Fruit fly (Drosophila melanogaster) whole organism, embryonic: ENCODE data around the gene fusl.

Experiments used
- Awh ChIP-seq: fragments of 200-800 bp; sonication (Bioruptor generic); IDR thresholded peaks from 2 replicates; pipeline ENCODE4, ENCODE4 v1.3.6; 2022; ENCODE audit warnings: missing biosample characterization, missing genetic modification characterization
- CG14667 ChIP-seq: fragments of 200-800 bp; sonication (Bioruptor generic); IDR thresholded peaks from 2 replicates; pipeline ENCODE4 v1.3.6; 2022; ENCODE audit warnings: missing biosample characterization, missing genetic modification characterization
- CG15601 ChIP-seq: fragments of 200-800 bp; sonication (Bioruptor generic); optimal IDR thresholded peaks from 3 replicates; lab custom pipeline; 2019; ENCODE audit warnings: missing biosample characterization, mild to moderate bottlenecking, missing genetic modification characterization, moderate library complexity
- CG1603 ChIP-seq: fragments of 200-800 bp; sonication (Bioruptor generic); optimal IDR thresholded peaks from 2 replicates; lab custom pipeline; 2019; ENCODE audit warnings: missing biosample characterization, mild to moderate bottlenecking, missing genetic modification characterization, moderate library complexity
- CG17385 ChIP-seq: fragments of 200-800 bp; sonication (Bioruptor generic); optimal IDR thresholded peaks from 3 replicates; lab custom pipeline; 2018; ENCODE audit warnings: missing biosample characterization, mild to moderate bottlenecking, missing genetic modification characterization
- CG1792 ChIP-seq: fragments of 200-800 bp; sonication (Bioruptor generic); optimal IDR thresholded peaks from 2 replicates; lab custom pipeline; 2016; ENCODE audit warnings: missing biosample characterization, missing genetic modification characterization
- CG18262 ChIP-seq: fragments of 200-800 bp; optimal IDR thresholded peaks from 3 replicates; lab custom pipeline; 2019; ENCODE audit warnings: missing biosample characterization, mild to moderate bottlenecking, missing genetic modification characterization, moderate library complexity
- CG18476 ChIP-seq: fragments of 200-800 bp; sonication (Bioruptor generic); optimal IDR thresholded peaks from 2 replicates; lab custom pipeline; 2016; ENCODE audit warnings: missing biosample characterization, mild to moderate bottlenecking, missing genetic modification characterization
- CG3847 ChIP-seq: fragments of 200-800 bp; sonication (Bioruptor generic); IDR thresholded peaks from 2 replicates; pipeline ENCODE4 v1.3.6; 2022; ENCODE audit warnings: missing biosample characterization, missing genetic modification characterization
- CG43689 ChIP-seq: fragments of 200-800 bp; sonication (Bioruptor generic); IDR thresholded peaks from 2 replicates; pipeline ENCODE4 v1.3.6; 2022; ENCODE audit warnings: missing biosample characterization, missing genetic modification characterization
- CG4854 ChIP-seq: fragments of 200-800 bp; sonication (Bioruptor generic); optimal IDR thresholded peaks from 2 replicates; lab custom pipeline; 2016; ENCODE audit warnings: missing biosample characterization, missing genetic modification characterization, inconsistent platforms
- CG6175 ChIP-seq: fragments of 200-800 bp; sonication (Bioruptor generic); IDR thresholded peaks from 3 replicates; pipeline ENCODE4 v1.3.6; 2022; ENCODE audit warnings: missing biosample characterization, missing genetic modification characterization
- CG6765 ChIP-seq: fragments of 200-800 bp; sonication (Bioruptor generic); optimal IDR thresholded peaks from 3 replicates; lab custom pipeline; 2017; ENCODE audit warnings: missing biosample characterization, mild to moderate bottlenecking, missing genetic modification characterization
- CG7987 ChIP-seq: fragments of 200-800 bp; sonication (Bioruptor generic); optimal IDR thresholded peaks from 2 replicates; lab custom pipeline; 2018; ENCODE audit warnings: missing biosample characterization, mild to moderate bottlenecking, missing genetic modification characterization, moderate library complexity
- CG9609 ChIP-seq: fragments of 200-800 bp; sonication (Bioruptor generic); optimal IDR thresholded peaks from 3 replicates; lab custom pipeline; 2016; ENCODE audit warnings: missing biosample characterization, missing genetic modification characterization
- CG9932 ChIP-seq: fragments of 200-800 bp; sonication (Bioruptor generic); IDR thresholded peaks from 2 replicates; pipeline ENCODE4 v1.3.6; 2022; ENCODE audit warnings: missing biosample characterization, missing genetic modification characterization
- CHES-1-like ChIP-seq: fragments of 200-800 bp; sonication (Bioruptor generic); optimal IDR thresholded peaks from 2 replicates; lab custom pipeline; 2016; ENCODE audit warnings: missing biosample characterization, missing genetic modification characterization
- CkIIα-i1 ChIP-seq: fragments of 200-800 bp; sonication (Bioruptor generic); IDR thresholded peaks from 2 replicates; pipeline ENCODE4 v1.3.6; 2022; ENCODE audit warnings: missing biosample characterization, missing genetic modification characterization
- E2f2 ChIP-seq: fragments of 200-800 bp; sonication (Bioruptor generic); IDR thresholded peaks from 2 replicates; pipeline ENCODE4 v1.3.6; 2022; ENCODE audit warnings: missing biosample characterization, missing genetic modification characterization
- Eip74EF ChIP-seq, 2 experiments: fragments of 200-800 bp in 1 of 2; fragments of >200 bp in 1 of 2; sonication (Bioruptor generic) in 1 of 2; optimal IDR thresholded peaks; 2 replicates each; lab custom pipeline; 2017 to 2019; ENCODE audit warnings: missing biosample characterization in 2 of 2, missing genetic modification characterization in 2 of 2, mild to moderate bottlenecking in 1 of 2, moderate library complexity in 1 of 2
- Hmr ChIP-seq: fragments of 200-800 bp; sonication (Bioruptor generic); optimal IDR thresholded peaks from 3 replicates; lab custom pipeline; 2017; ENCODE audit warnings: mild to moderate bottlenecking, missing biosample characterization, missing genetic modification reagents, missing genetic modification characterization
- Hr3 ChIP-seq: fragments of 200-800 bp; sonication (Bioruptor generic); optimal IDR thresholded peaks from 3 replicates; lab custom pipeline; 2016; ENCODE audit warnings: missing biosample characterization, missing genetic modification characterization
- Jarid2 ChIP-seq: fragments of 200-800 bp; sonication (Bioruptor generic); optimal IDR thresholded peaks from 3 replicates; lab custom pipeline; 2017; ENCODE audit warnings: mild to moderate bottlenecking, missing biosample characterization, missing genetic modification reagents, missing genetic modification characterization
- Mad ChIP-seq: fragments of 200-800 bp; sonication (Bioruptor generic); optimal IDR thresholded peaks from 2 replicates; lab custom pipeline; 2016; ENCODE audit warnings: missing biosample characterization, missing genetic modification characterization
- Max ChIP-seq: fragments of 200-800 bp; sonication (Bioruptor generic); optimal IDR thresholded peaks from 2 replicates; lab custom pipeline; 2016; ENCODE audit warnings: missing biosample characterization, mild to moderate bottlenecking, missing genetic modification characterization
- Meics ChIP-seq: fragments of 200-800 bp; sonication (Bioruptor generic); optimal IDR thresholded peaks from 2 replicates; lab custom pipeline; 2017; ENCODE audit warnings: missing biosample characterization, mild to moderate bottlenecking, missing genetic modification characterization
- Oli ChIP-seq: fragments of 200-800 bp; sonication (Bioruptor generic); optimal IDR thresholded peaks from 2 replicates; lab custom pipeline; 2018; ENCODE audit warnings: missing biosample characterization, mild to moderate bottlenecking, missing genetic modification characterization, moderate library complexity
- Poxn ChIP-seq: fragments of 200-800 bp; sonication (Bioruptor generic); IDR thresholded peaks from 2 replicates; pipeline ENCODE4 v1.3.6; 2022; ENCODE audit warnings: missing biosample characterization, missing genetic modification characterization
- Ptx1 ChIP-seq: fragments of 200-800 bp; sonication (Bioruptor generic); IDR thresholded peaks from 2 replicates; pipeline ENCODE4 v1.3.6; 2022; ENCODE audit warnings: missing biosample characterization, missing genetic modification characterization
- Ravus ChIP-seq: fragments of 200-800 bp; sonication (Bioruptor generic); IDR thresholded peaks from 2 replicates; pipeline ENCODE4 v1.3.6; 2022; ENCODE audit warnings: missing biosample characterization, missing genetic modification characterization
- Sox100B ChIP-seq: fragments of 200-800 bp; sonication (Bioruptor generic); optimal IDR thresholded peaks from 3 replicates; lab custom pipeline; 2018; ENCODE audit warnings: missing biosample characterization, mild to moderate bottlenecking, missing genetic modification characterization
- Taf1 ChIP-seq: fragments of 200-800 bp; sonication (Bioruptor generic); IDR thresholded peaks from 2 replicates; pipeline ENCODE4 v1.3.6; 2022; ENCODE audit warnings: missing biosample characterization, missing genetic modification characterization
- Vsx1 ChIP-seq: fragments of 200-800 bp; sonication (Bioruptor generic); optimal IDR thresholded peaks from 2 replicates; lab custom pipeline; 2017; ENCODE audit warnings: missing biosample characterization, mild to moderate bottlenecking, missing genetic modification characterization, missing genetic modification reagents
- ab ChIP-seq: fragments of 200-800 bp; sonication (Bioruptor generic); optimal IDR thresholded peaks from 2 replicates; lab custom pipeline; 2016; ENCODE audit warnings: missing biosample characterization, missing genetic modification characterization
- ac ChIP-seq: fragments of 200-800 bp; sonication (Bioruptor generic); optimal IDR thresholded peaks from 3 replicates; lab custom pipeline; 2017; ENCODE audit warnings: missing biosample characterization, mild to moderate bottlenecking, missing genetic modification characterization
- az2 ChIP-seq: fragments of 200-800 bp; sonication (Bioruptor generic); optimal IDR thresholded peaks from 3 replicates; lab custom pipeline; 2016; ENCODE audit warnings: missing biosample characterization, missing genetic modification characterization
- bcd ChIP-seq: fragments of 200-800 bp; sonication (Bioruptor generic); optimal IDR thresholded peaks from 2 replicates; lab custom pipeline; 2017; ENCODE audit warnings: missing biosample characterization, mild to moderate bottlenecking, missing genetic modification characterization
- chinmo ChIP-seq: fragments of 200-800 bp; sonication (Bioruptor generic); IDR thresholded peaks from 4 replicates; pipeline ENCODE4 v1.3.6; 2022; ENCODE audit warnings: missing biosample characterization, missing genetic modification characterization; ENCODE audit not compliant: partially characterized antibody
- dati ChIP-seq: fragments of 200-800 bp; sonication (Bioruptor generic); IDR thresholded peaks from 2 replicates; pipeline ENCODE4 v1.3.6; 2022; ENCODE audit warnings: missing biosample characterization, missing genetic modification characterization
- kay ChIP-seq: fragments of 200-800 bp; sonication (Bioruptor generic); optimal IDR thresholded peaks from 2 replicates; lab custom pipeline; 2016; ENCODE audit warnings: missing biosample characterization, missing genetic modification characterization
- klu ChIP-seq: fragments of 200-800 bp; sonication (Bioruptor generic); IDR thresholded peaks from 2 replicates; pipeline ENCODE4 v1.3.6; 2022; ENCODE audit warnings: missing biosample characterization, missing genetic modification characterization
- maf-S ChIP-seq: fragments of 200-800 bp; sonication (Bioruptor generic); optimal IDR thresholded peaks from 2 replicates; lab custom pipeline; 2016; ENCODE audit warnings: missing biosample characterization, missing genetic modification characterization
- oc ChIP-seq: fragments of 200-800 bp; sonication (Bioruptor generic); optimal IDR thresholded peaks from 2 replicates; lab custom pipeline; 2018; ENCODE audit warnings: missing biosample characterization, mild to moderate bottlenecking, missing genetic modification characterization, moderate library complexity
- pfk ChIP-seq: fragments of 200-800 bp; sonication (Bioruptor generic); optimal IDR thresholded peaks from 2 replicates; lab custom pipeline; 2018; ENCODE audit warnings: missing biosample characterization, mild to moderate bottlenecking, missing genetic modification characterization, moderate library complexity
- phol ChIP-seq: fragments of 200-800 bp; sonication (Bioruptor generic); optimal IDR thresholded peaks from 3 replicates; lab custom pipeline; 2018; ENCODE audit warnings: missing biosample characterization, mild to moderate bottlenecking, missing genetic modification characterization, moderate library complexity
- scrt ChIP-seq: fragments of 200-800 bp; sonication (Bioruptor generic); optimal IDR thresholded peaks from 2 replicates; lab custom pipeline; 2018; ENCODE audit warnings: missing biosample characterization, mild to moderate bottlenecking, missing genetic modification characterization, moderate library complexity
- stwl ChIP-seq: fragments of 200-800 bp; sonication (Bioruptor generic); optimal IDR thresholded peaks from 3 replicates; lab custom pipeline; 2018; ENCODE audit warnings: missing biosample characterization, mild to moderate bottlenecking, missing genetic modification characterization, moderate library complexity
- tap ChIP-seq: fragments of 200-800 bp; optimal IDR thresholded peaks from 3 replicates; lab custom pipeline; 2019; ENCODE audit warnings: missing biosample characterization, mild to moderate bottlenecking, missing genetic modification characterization, moderate library complexity
- trem ChIP-seq: fragments of 200-800 bp; optimal IDR thresholded peaks from 3 replicates; lab custom pipeline; 2019; ENCODE audit warnings: missing biosample characterization, mild to moderate bottlenecking, missing genetic modification characterization, moderate library complexity

fusl gene

dm6 chr2L:5342119-5342817, 4.4 kb upstream of the fusl start, which contains the start of gene Acsf2 (continued):
- TF ChIP-seq kay (peak; percentile 93), oc (tag; lab: Kevin White, UChicago) (peak; percentile 17), CG4854 (GFP tag; lab: Kevin White, UChicago) (peak; percentile 92), scrt (peak; percentile 95), chinmo (GFP tag; lab: Robert Waterston, UW) (peak; percentile 76; the same call in 1 of the 4 replicates), Awh (GFP tag; lab: Robert Waterston, UW) (peak; percentile 78), bcd (GFP tag; lab: Kevin White, UChicago) (peak; percentile 97), tap (tag; lab: Kevin White, UChicago) (peak; percentile 81), CHES-1-like (GFP tag; lab: Kevin White, UChicago) (peak; percentile 97), Meics (peak; percentile 99), CG9932 (GFP tag; lab: Robert Waterston, UW) (peak; percentile 98), ab (GFP tag; lab: Kevin White, UChicago) (peak; percentile 46), CG43689 (GFP tag; lab: Robert Waterston, UW) (peak; percentile 85), Eip74EF (GFP tag; optimal IDR thresholded peaks at IDR 0.05; lab: Kevin White, UChicago) (peak in 1 of 2 experiments; percentile 88), CG18476 (GFP tag; lab: Kevin White, UChicago) (peak; percentile 87), Poxn (GFP tag; lab: Robert Waterston, UW) (peak; percentile 95), Sox100B (GFP tag; lab: Kevin White, UChicago) (peak; percentile 87), CG18262 (peak; percentile 85), Jarid2 (peak; percentile 81), CG9609 (GFP tag; lab: Kevin White, UChicago) (peak; percentile 94), CG15601 (tag; lab: Kevin White, UChicago) (peak; percentile 25), trem (tag; lab: Kevin White, UChicago) (peak; percentile 21), klu (peak; percentile 98), Ptx1 (peak; percentile 97), Hr3 (peak; percentile 93), CG6765 (peak; percentile 95), CG1603 (tag; lab: Kevin White, UChicago) (peak; percentile 45), Vsx1 (GFP tag; lab: Kevin White, UChicago) (peak; percentile 88), CkIIα-i1 (GFP tag; lab: Robert Waterston, UW) (peak; percentile 80), stwl (tag; lab: Kevin White, UChicago) (no peak), CG1792 (peak; percentile 90), Taf1 (GFP tag; lab: Robert Waterston, UW) (peak; percentile 96), maf-S (peak; percentile 95), CG14667 (peak; percentile 92), Ravus (GFP tag; lab: Robert Waterston, UW) (peak; percentile 86), pfk (GFP tag; lab: Kevin White, UChicago) (peak; percentile 12), Max (GFP tag; lab: Kevin White, UChicago) (peak; percentile 88), dati (GFP tag; lab: Robert Waterston, UW) (no peak), CG6175 (GFP tag; lab: Robert Waterston, UW) (peak; percentile 93), ac (GFP tag; lab: Kevin White, UChicago) (no peak), Mad (GFP tag; lab: Kevin White, UChicago) (peak; percentile 75), phol (peak; percentile 87), Hmr (peak; percentile 99), CG17385 (GFP tag; lab: Kevin White, UChicago) (peak; percentile 90), Oli (peak; percentile 92), CG3847 (GFP tag; lab: Robert Waterston, UW) (peak; percentile 99), az2 (GFP tag; lab: Kevin White, UChicago) (peak; percentile 80), E2f2 (GFP tag; lab: Robert Waterston, UW) (peak; percentile 80), CG7987 (GFP tag; lab: Kevin White, UChicago) (peak; percentile 90)
